Worm (Caenorhabditis elegans) whole organism, early embryonic: ENCODE results near the gene lov-1.

Experiments used
- B0310.2 ChIP-seq: sonication (generic microtip); optimal IDR thresholded peaks from 2 replicates; lab custom pipeline; 2016; ENCODE audit warnings: mild to moderate bottlenecking, missing genetic modification characterization, missing compliant biosample characterization
- F13C5.2 ChIP-seq: sonication (generic microtip); optimal IDR thresholded peaks from 2 replicates; lab custom pipeline; 2017; ENCODE audit warnings: mild to moderate bottlenecking, missing genetic modification characterization, inconsistent platforms, missing compliant biosample characterization
- aly-1 ChIP-seq: sonication (generic microtip); optimal IDR thresholded peaks from 2 replicates; lab custom pipeline; 2016; ENCODE audit warnings: missing genetic modification characterization, missing compliant biosample characterization
- ama-1 ChIP-seq: fragments of 150-350 bp; optimal IDR thresholded peaks from 2 replicates; lab custom pipeline; 2014
- ceh-13 ChIP-seq: fragments of 200-800 bp; sonication (Bioruptor generic); optimal IDR thresholded peaks from 2 replicates; lab custom pipeline; 2018; ENCODE audit warnings: mild to moderate bottlenecking, missing genetic modification characterization, missing compliant biosample characterization
- ceh-36 ChIP-seq: sonication (generic microtip); optimal IDR thresholded peaks from 2 replicates; lab custom pipeline; 2016; ENCODE audit warnings: missing genetic modification characterization, inconsistent platforms, missing compliant biosample characterization
- ets-7 ChIP-seq: sonication (generic microtip); optimal IDR thresholded peaks from 2 replicates; lab custom pipeline; 2016; ENCODE audit warnings: missing genotype, missing genetic modification characterization, missing compliant biosample characterization
- flt-1 ChIP-seq: fragments of 200-800 bp; sonication (Bioruptor generic); IDR thresholded peaks from 2 replicates; pipeline ENCODE4 v1.3.6; 2022; ENCODE audit warnings: missing genetic modification characterization, missing compliant biosample characterization
- hmbx-1 ChIP-seq: sonication (generic microtip); optimal IDR thresholded peaks from 2 replicates; lab custom pipeline; 2016; ENCODE audit warnings: mild to moderate bottlenecking, missing genetic modification characterization, missing compliant biosample characterization
- hmg-4 ChIP-seq: fragments of 200-800 bp; sonication (Bioruptor generic); optimal IDR thresholded peaks from 2 replicates; lab custom pipeline; 2018; ENCODE audit warnings: mild to moderate bottlenecking, missing genetic modification characterization, missing compliant biosample characterization
- hnd-1 ChIP-seq: sonication (generic microtip); optimal IDR thresholded peaks from 2 replicates; lab custom pipeline; 2016; ENCODE audit warnings: missing genetic modification characterization, missing compliant biosample characterization
- pes-1 ChIP-seq: fragments of 200-800 bp; sonication (Bioruptor generic); IDR thresholded peaks from 2 replicates; pipeline ENCODE4 v1.3.6; 2022; ENCODE audit warnings: missing genetic modification reagents, missing genetic modification characterization, missing compliant biosample characterization
- scrt-1 ChIP-seq: fragments of 200-800 bp; sonication (Bioruptor generic); IDR thresholded peaks from 2 replicates; pipeline ENCODE4 v1.3.6; 2022; ENCODE audit warnings: missing genetic modification characterization, missing compliant biosample characterization
- sea-1 ChIP-seq: fragments of 200-800 bp; sonication (Bioruptor generic); conservative IDR thresholded peaks from 2 replicates; pipeline ENCODE4 v1.3.6; 2022; ENCODE audit warnings: missing genetic modification characterization, missing compliant biosample characterization
- tbx-11 ChIP-seq: fragments of 200-800 bp; sonication (Bioruptor generic); IDR thresholded peaks from 2 replicates; pipeline ENCODE4 v1.3.6; 2022; ENCODE audit warnings: missing genetic modification characterization, missing compliant biosample characterization
- tbx-37 ChIP-seq: fragments of 200-800 bp; sonication (Bioruptor generic); conservative IDR thresholded peaks from 2 replicates; pipeline ENCODE4 v1.3.6; 2022; ENCODE audit warnings: missing genetic modification reagents, missing genetic modification characterization, missing compliant biosample characterization
- tra-4 ChIP-seq: sonication (generic microtip); optimal IDR thresholded peaks from 2 replicates; lab custom pipeline; 2017; ENCODE audit warnings: missing genetic modification characterization, missing compliant biosample characterization

Gene lov-1

ce11 chrII:10134285-10134995 lies 12.8 kb upstream of the lov-1 start, which contains the start of gene F27E5.9:
Gene F27E5.9, plus strand, starts transcription at chrII:10134945.
- no peak for TF ChIP-seq B0310.2
- no peak for TF ChIP-seq hmg-4 (GFP tag; lab: Kevin White, UChicago)
- no peak for TF ChIP-seq tra-4 (tag; lab: Kevin White, UChicago)
- TF ChIP-seq hmbx-1 (tag; lab: Kevin White, UChicago): no peak

ce11 chrII:10132818-10133217 lies 11.2 kb upstream of the lov-1 start:
- TF ChIP-seq aly-1 (tag; lab: Kevin White, UChicago): no peak
- no peak for TF ChIP-seq hmg-4 (GFP tag; lab: Kevin White, UChicago)
- TF ChIP-seq B0310.2: no peak
- TF ChIP-seq tbx-37 (GFP tag; lab: Robert Waterston, UW): no peak
- no peak for TF ChIP-seq hnd-1 (tag; lab: Kevin White, UChicago)
- no peak for TF ChIP-seq F13C5.2 (tag; lab: Kevin White, UChicago)
- no peak for TF ChIP-seq pes-1 (GFP tag; lab: Robert Waterston, UW)

- TF ChIP-seq sea-1 (GFP tag; lab: Robert Waterston, UW): no peak
- TF ChIP-seq ceh-36: no peak
- no peak for TF ChIP-seq ama-1 (lab: Kevin White, UChicago)
- TF ChIP-seq tbx-11 (GFP tag; lab: Robert Waterston, UW): no peak
- no peak for TF ChIP-seq ceh-13
- no peak for TF ChIP-seq ets-7
- no peak for TF ChIP-seq pes-1 (GFP tag; lab: Robert Waterston, UW)
- TF ChIP-seq scrt-1 (GFP tag; lab: Robert Waterston, UW): no peak
- no peak for TF ChIP-seq hnd-1 (tag; lab: Kevin White, UChicago)
- TF ChIP-seq F13C5.2 (tag; lab: Kevin White, UChicago): no peak
- no peak for TF ChIP-seq aly-1 (tag; lab: Kevin White, UChicago)
- TF ChIP-seq hmg-4 (GFP tag; lab: Kevin White, UChicago): no peak
- TF ChIP-seq hmbx-1 (tag; lab: Kevin White, UChicago): no peak
- no peak for TF ChIP-seq B0310.2
- no peak for TF ChIP-seq tra-4 (tag; lab: Kevin White, UChicago)
- no peak for TF ChIP-seq flt-1 (GFP tag; lab: Robert Waterston, UW)
- no peak for TF ChIP-seq tbx-37 (GFP tag; lab: Robert Waterston, UW)
These were observed 10.1 kb upstream of the lov-1 start, which contains the start of gene F27E5.5 for ce11 chrII:10131760-10132159. Gene F27E5.5, minus strand, starts transcription at chrII:10131860.

- TF ChIP-seq tra-4 (tag; lab: Kevin White, UChicago): no peak
These were observed 5.8 kb upstream of the lov-1 start, which contains the start of gene F27E5.8 for ce11 chrII:10127389-10127788. Gene F27E5.8, minus strand, starts transcription at chrII:10127489.

DNA sequence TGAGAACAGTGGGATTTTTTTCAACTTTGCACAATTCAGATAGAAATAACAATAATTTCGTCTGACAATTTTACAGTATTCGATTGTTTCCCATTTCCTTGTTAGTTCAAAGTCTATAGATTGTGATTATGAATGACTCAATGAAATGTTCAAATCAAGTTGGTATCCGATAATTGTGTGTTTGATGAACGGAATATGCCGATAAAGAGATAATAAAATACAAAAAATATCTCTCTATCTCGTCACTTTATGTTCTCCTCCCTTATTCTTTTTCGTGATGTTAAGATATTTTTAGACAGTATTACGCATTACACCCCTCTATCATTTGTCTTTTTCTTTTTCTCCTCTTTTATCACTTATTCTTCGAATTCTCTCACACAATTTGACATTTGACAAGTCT lies 840 bp upstream of the lov-1 start, which contains the start of gene F27E5.7:
F27E5.7 (plus strand) TSS at position 301 of the 400 bp plus-strand sequence.
- TF ChIP-seq ceh-13 (no peak), pes-1 (GFP tag; lab: Robert Waterston, UW) (no peak), tbx-11 (GFP tag; lab: Robert Waterston, UW) (no peak), ets-7 (no peak), ceh-36 (no peak), hmg-4 (GFP tag; lab: Kevin White, UChicago) (no peak), flt-1 (GFP tag; lab: Robert Waterston, UW) (no peak), B0310.2 (no peak), tra-4 (tag; lab: Kevin White, UChicago) (no peak), sea-1 (GFP tag; lab: Robert Waterston, UW) (no peak)

DNA sequence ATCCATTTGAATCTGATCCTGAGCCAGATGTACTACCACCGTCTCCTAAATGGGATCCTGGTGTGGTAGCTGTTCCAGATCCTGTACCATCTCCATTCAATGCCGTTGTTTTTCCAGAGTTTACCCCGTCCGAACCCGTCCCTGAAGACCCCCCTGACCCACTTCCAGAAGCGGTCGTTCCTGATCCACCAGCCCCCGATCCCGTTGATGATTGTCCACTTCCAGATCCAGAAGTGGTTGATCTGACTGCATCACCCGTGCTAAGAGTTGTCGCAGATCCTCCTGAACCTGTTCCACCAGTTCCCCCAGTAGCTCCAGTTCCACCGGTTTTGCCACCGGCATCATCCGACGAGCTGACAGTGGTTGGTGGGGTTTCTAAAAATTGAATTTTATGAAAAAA lies 4.9 kb downstream of the lov-1 start:
- TF ChIP-seq scrt-1 (GFP tag; lab: Robert Waterston, UW) (no peak), B0310.2 (no peak), ama-1 (lab: Kevin White, UChicago) (no peak), ets-7 (no peak), hmg-4 (GFP tag; lab: Kevin White, UChicago) (no peak), ceh-36 (no peak), flt-1 (GFP tag; lab: Robert Waterston, UW) (no peak)

ce11 chrII:10108377-10108776 lies 13.2 kb downstream of the lov-1 start, which contains the start of the genes ZK945.7 and ZK945.8:
Gene ZK945.7, minus strand, starts transcription at chrII:10108477.
Gene ZK945.8, plus strand, starts transcription at chrII:10108651.
- TF ChIP-seq F13C5.2 (tag; lab: Kevin White, UChicago): no peak
- no peak for TF ChIP-seq hnd-1 (tag; lab: Kevin White, UChicago)
- TF ChIP-seq tra-4 (tag; lab: Kevin White, UChicago): no peak
- no peak for TF ChIP-seq sea-1 (GFP tag; lab: Robert Waterston, UW)
- TF ChIP-seq ama-1 (lab: Kevin White, UChicago): no peak
- TF ChIP-seq ets-7: no peak
- no peak for TF ChIP-seq tbx-37 (GFP tag; lab: Robert Waterston, UW)
- TF ChIP-seq scrt-1 (GFP tag; lab: Robert Waterston, UW): no peak
- no peak for TF ChIP-seq hmg-4 (GFP tag; lab: Kevin White, UChicago)
- TF ChIP-seq B0310.2: no peak
- TF ChIP-seq pes-1 (GFP tag; lab: Robert Waterston, UW): no peak
- TF ChIP-seq ceh-36: no peak
- TF ChIP-seq aly-1 (tag; lab: Kevin White, UChicago): no peak
- TF ChIP-seq tbx-11 (GFP tag; lab: Robert Waterston, UW): no peak

- no peak for TF ChIP-seq tbx-11 (GFP tag; lab: Robert Waterston, UW)
- no peak for TF ChIP-seq pes-1 (GFP tag; lab: Robert Waterston, UW)
- no peak for TF ChIP-seq hmbx-1 (tag; lab: Kevin White, UChicago)
These were observed 14.8 kb downstream of the lov-1 start, which contains the start of gene ZK945.6 for ce11 chrII:10106870-10107269. Gene ZK945.6, minus strand, starts transcription at chrII:10106970.
